Fruit fly (Drosophila melanogaster): ENCODE measurements around the gene CG18180.

- TF ChIP-seq ey (GFP tag; optimal IDR thresholded peaks at IDR 0.05) (no peak), usp (GFP tag; optimal IDR thresholded peaks at IDR 0.05) (no peak), dmrt93B (GFP tag; optimal IDR thresholded peaks at IDR 0.05) (no peak), Hnf4 (GFP tag; optimal IDR thresholded peaks at IDR 0.05) (no peak), rgr (GFP tag; optimal IDR thresholded peaks at IDR 0.05) (no peak), Dfd (GFP tag; optimal IDR thresholded peaks at IDR 0.05) (no peak), pan (optimal IDR thresholded peaks at IDR 0.05) (no peak), Rel (GFP tag; optimal IDR thresholded peaks at IDR 0.05) (no peak), Rel (tag; optimal IDR thresholded peaks at IDR 0.05) (no peak), br (GFP tag; optimal IDR thresholded peaks at IDR 0.05) (peak; percentile 5), tai (GFP tag; optimal IDR thresholded peaks at IDR 0.05) (no peak), Jra (GFP tag; optimal IDR thresholded peaks at IDR 0.05) (no peak), Abd-B (GFP tag; optimal IDR thresholded peaks at IDR 0.05) (no peak)
Observed at dm6 chr3L:9671372-9671771, 30.6 kb downstream of the CG18180 start.

All from whole organism, wandering third instar larva.